Worm (Caenorhabditis elegans) whole organism, L1 larva: Measurements from ENCODE around the gene M05D6.1.
A peak's percentile ranks its signal among the peaks of the same experiment; 100 is the strongest.

Source experiments
- C16A3.4 ChIP-seq: fragments of 150-350 bp; optimal IDR thresholded peaks from 2 replicates; lab custom pipeline; 2014; ENCODE audit warnings: missing biosample characterization, missing genetic modification characterization
- C34B4.2 ChIP-seq: sonication (generic microtip); optimal IDR thresholded peaks from 2 replicates; lab custom pipeline; 2017; ENCODE audit warnings: mild to moderate bottlenecking, missing genetic modification characterization, missing compliant biosample characterization
- F16B12.6 ChIP-seq: fragments of 150-350 bp; optimal IDR thresholded peaks from 2 replicates; lab custom pipeline; 2014; ENCODE audit warnings: missing biosample characterization, missing genetic modification characterization
- Y116A8C.19 ChIP-seq: sonication (generic microtip); optimal IDR thresholded peaks from 2 replicates; lab custom pipeline; 2016; ENCODE audit warnings: missing compliant biosample characterization, missing genetic modification characterization, borderline replicate concordance
- aha-1 ChIP-seq: fragments of 150-350 bp; optimal IDR thresholded peaks from 2 replicates; lab custom pipeline; 2014; ENCODE audit warnings: missing biosample characterization, missing genetic modification characterization
- blmp-1 ChIP-seq: fragments of 150-350 bp; optimal IDR thresholded peaks from 2 replicates; lab custom pipeline; 2014; ENCODE audit warnings: missing biosample characterization, missing genetic modification characterization
- ceh-82 ChIP-seq, 3 experiments: fragments of 150-350 bp in 1 of 3; sonication (generic microtip) in 2 of 3; optimal IDR thresholded peaks; 2 replicates each; lab custom pipeline; 2014 to 2017; ENCODE audit warnings: missing biosample characterization in 3 of 3, missing genetic modification characterization in 3 of 3
- ceh-88 ChIP-seq: fragments of 200-800 bp; sonication (Bioruptor generic); IDR thresholded peaks from 2 replicates; pipeline ENCODE4 v1.3.6; 2022; ENCODE audit warnings: missing genetic modification characterization, missing compliant biosample characterization
- ceh-90 ChIP-seq: sonication (generic microtip); optimal IDR thresholded peaks from 2 replicates; lab custom pipeline; 2016; ENCODE audit warnings: missing genetic modification characterization, missing compliant biosample characterization
- dpl-1 ChIP-seq, 3 experiments: fragments of 150-350 bp in 2 of 3; sonication (generic microtip) in 1 of 3; optimal IDR thresholded peaks; 2 replicates each; lab custom pipeline; 2014 to 2017; ENCODE audit warnings: missing biosample characterization in 3 of 3, missing genetic modification characterization in 3 of 3, missing genetic modification reagents in 3 of 3
- efl-1 ChIP-seq, 4 experiments: fragments of 150-350 bp; optimal IDR thresholded peaks in 3 of 4; peaks in 1 of 4; 1 replicate in 1 of 4; 2 replicates in 3 of 4; lab custom pipeline; 2014; ENCODE audit warnings: missing biosample characterization in 2 of 4, missing genetic modification characterization in 2 of 4, missing genetic modification reagents in 2 of 4
- efl-3 ChIP-seq: fragments of 200-800 bp; sonication (Bioruptor generic); optimal IDR thresholded peaks from 2 replicates; lab custom pipeline; 2018; ENCODE audit warnings: mild to moderate bottlenecking, missing genetic modification characterization, missing compliant biosample characterization
- egl-13 ChIP-seq: sonication (generic microtip); optimal IDR thresholded peaks from 2 replicates; lab custom pipeline; 2016; ENCODE audit warnings: missing genotype, missing genetic modification reagents, missing genetic modification characterization, missing compliant biosample characterization
- ets-5 ChIP-seq: fragments of 200-800 bp; sonication (Bioruptor generic); IDR thresholded peaks from 2 replicates; pipeline ENCODE4 v1.3.6; 2022; ENCODE audit warnings: missing genetic modification characterization, missing compliant biosample characterization
- isw-1 ChIP-seq: fragments of 200-800 bp; sonication (Bioruptor generic); IDR thresholded peaks from 2 replicates; pipeline ENCODE4 v1.3.6; 2022; ENCODE audit warnings: missing genetic modification characterization, missing compliant biosample characterization
- lin-13 ChIP-seq: fragments of 150-350 bp; optimal IDR thresholded peaks from 2 replicates; lab custom pipeline; 2014; ENCODE audit warnings: missing biosample characterization, missing genetic modification reagents, missing genetic modification characterization
- lin-14 ChIP-seq: fragments of 200-800 bp; sonication (Bioruptor generic); optimal IDR thresholded peaks from 2 replicates; lab custom pipeline; 2018; ENCODE audit warnings: mild to moderate bottlenecking, missing genetic modification characterization, moderate library complexity, missing compliant biosample characterization
- lin-15B ChIP-seq: fragments of 150-350 bp; sonication (generic microtip); optimal IDR thresholded peaks from 3 replicates; lab custom pipeline; 2014; ENCODE audit warnings: missing biosample characterization, missing genetic modification characterization
- lin-35 ChIP-seq, 2 experiments: fragments of 150-350 bp; optimal IDR thresholded peaks; 2 replicates each; lab custom pipeline; 2014; ENCODE audit warnings: missing biosample characterization in 2 of 2, missing genetic modification characterization in 2 of 2, missing genetic modification reagents in 2 of 2
- lir-3 ChIP-seq: sonication (generic microtip); optimal IDR thresholded peaks from 2 replicates; lab custom pipeline; 2016; ENCODE audit warnings: mild to moderate bottlenecking, missing genetic modification characterization, moderate library complexity, missing compliant biosample characterization; ENCODE audit not compliant: poor library complexity
- lsy-2 ChIP-seq, 2 experiments: fragments of 150-350 bp; optimal IDR thresholded peaks; 2 replicates each; lab custom pipeline; 2014; ENCODE audit warnings: missing biosample characterization in 2 of 2, missing genetic modification characterization in 2 of 2
- mdl-1 ChIP-seq, 2 experiments: fragments of 150-350 bp; optimal IDR thresholded peaks; 2 replicates each; lab custom pipeline; 2014 to 2017; ENCODE audit warnings: missing biosample characterization in 2 of 2, missing genetic modification characterization in 2 of 2, inconsistent platforms in 1 of 2
- mef-2 ChIP-seq: fragments of 150-350 bp; optimal IDR thresholded peaks from 2 replicates; lab custom pipeline; 2014; ENCODE audit warnings: missing biosample characterization, missing genetic modification characterization
- nhr-19 ChIP-seq: fragments of 200-800 bp; sonication (Bioruptor generic); conservative IDR thresholded peaks from 2 replicates; pipeline ENCODE4 v1.3.6; 2022; ENCODE audit warnings: missing genetic modification characterization, missing compliant biosample characterization
- nhr-237 ChIP-seq: fragments of 150-350 bp; optimal IDR thresholded peaks from 2 replicates; lab custom pipeline; 2014; ENCODE audit warnings: missing biosample characterization, missing genetic modification characterization
- nhr-28 ChIP-seq: fragments of 150-350 bp; optimal IDR thresholded peaks from 2 replicates; lab custom pipeline; 2014; ENCODE audit warnings: missing biosample characterization, missing genetic modification characterization
- nhr-47 ChIP-seq: sonication (generic microtip); optimal IDR thresholded peaks from 2 replicates; lab custom pipeline; 2016; ENCODE audit warnings: mild to moderate bottlenecking, missing genetic modification characterization, moderate library complexity, missing compliant biosample characterization
- nhr-71 ChIP-seq: sonication (generic microtip); optimal IDR thresholded peaks from 2 replicates; lab custom pipeline; 2016; ENCODE audit warnings: mild to moderate bottlenecking, missing genetic modification characterization, moderate library complexity, missing compliant biosample characterization
- nhr-77 ChIP-seq: fragments of 150-350 bp; optimal IDR thresholded peaks from 2 replicates; lab custom pipeline; 2014; ENCODE audit warnings: missing biosample characterization, missing genetic modification characterization
- nhr-85 ChIP-seq: sonication (generic microtip); peaks from one replicate; lab custom pipeline; 2016; ENCODE audit warnings: missing genetic modification characterization, inconsistent platforms, missing compliant biosample characterization
- pax-3 ChIP-seq: fragments of 200-800 bp; sonication (Bioruptor generic); optimal IDR thresholded peaks from 2 replicates; lab custom pipeline; 2018; ENCODE audit warnings: mild to moderate bottlenecking, missing genetic modification characterization, moderate library complexity, missing compliant biosample characterization
- skn-1 ChIP-seq: fragments of 150-350 bp; optimal IDR thresholded peaks from 2 replicates; lab custom pipeline; 2014; ENCODE audit warnings: missing biosample characterization, missing genetic modification characterization
- sox-4 ChIP-seq: sonication (generic microtip); optimal IDR thresholded peaks from 2 replicates; lab custom pipeline; 2016; ENCODE audit warnings: missing genetic modification characterization, missing compliant biosample characterization
- unc-30 ChIP-seq: sonication (generic microtip); optimal IDR thresholded peaks from 2 replicates; lab custom pipeline; 2017; ENCODE audit warnings: missing biosample characterization, missing genetic modification characterization
- unc-62 ChIP-seq: fragments of 150-350 bp; optimal IDR thresholded peaks from 2 replicates; lab custom pipeline; 2014; ENCODE audit warnings: missing biosample characterization, missing genetic modification reagents, missing genetic modification characterization
- unc-98 ChIP-seq: fragments of 200-800 bp; sonication (Bioruptor generic); IDR thresholded peaks from 2 replicates; pipeline ENCODE4 v1.3.6; 2022; ENCODE audit warnings: missing genetic modification characterization, missing compliant biosample characterization
- vab-15 ChIP-seq: sonication (generic microtip); optimal IDR thresholded peaks from 2 replicates; lab custom pipeline; 2017; ENCODE audit warnings: missing genotype, mild to moderate bottlenecking, missing genetic modification characterization, missing compliant biosample characterization
- zip-4 ChIP-seq: fragments of 200-800 bp; sonication (Bioruptor generic); optimal IDR thresholded peaks from 2 replicates; lab custom pipeline; 2018; ENCODE audit warnings: mild to moderate bottlenecking, missing genetic modification characterization, moderate library complexity, missing compliant biosample characterization

The M05D6.1 gene

DNA sequence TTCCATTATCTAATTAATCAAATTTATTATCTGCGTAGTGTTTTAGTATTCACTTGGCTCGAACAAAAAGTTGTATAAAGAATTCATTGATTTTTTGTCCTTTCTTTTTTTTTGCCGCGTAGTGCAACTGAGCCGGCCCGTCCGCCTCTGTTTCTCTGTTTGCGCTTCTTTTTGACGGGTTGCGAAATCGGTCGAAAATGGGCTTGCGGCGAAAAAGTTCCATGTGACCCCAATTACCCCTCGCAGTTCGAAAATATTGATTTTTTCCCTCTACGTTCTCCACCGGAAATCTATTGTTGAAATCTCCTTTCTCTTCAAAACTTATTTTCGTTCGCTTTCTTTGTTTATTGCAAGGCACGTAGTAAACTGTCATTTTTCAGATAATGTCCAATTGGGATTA is 17.8 kb downstream of the M05D6.1 start, which contains the start of gene zyg-9:
Gene zyg-9 (plus strand): TSS at position 381 of the 400 bp plus-strand sequence.
- TF ChIP-seq efl-1 (optimal IDR thresholded peaks at IDR 0.05; lab: Kevin White, UChicago) (no peak), efl-1 (GFP tag; optimal IDR thresholded peaks at IDR 0.05 in 1 of 2; lab: Kevin White, UChicago) (peak; percentile 19 to 57), lir-3 (tag; lab: Kevin White, UChicago) (no peak), skn-1 (peak; percentile 50), nhr-47 (tag; lab: Kevin White, UChicago) (peak; percentile 2), blmp-1 (peak; percentile 1), mef-2 (tag; lab: Kevin White, UChicago) (no peak), pax-3 (tag; lab: Kevin White, UChicago) (no peak), nhr-19 (no peak), ceh-82 (tag; optimal IDR thresholded peaks at IDR 0.05; lab: Kevin White, UChicago) (peak in 1 of 3 experiments; percentile 32), C16A3.4 (tag; lab: Kevin White, UChicago) (no peak), nhr-71 (peak; percentile 14), nhr-77 (tag; lab: Kevin White, UChicago) (no peak), zip-4 (GFP tag; lab: Kevin White, UChicago) (peak; percentile 70), lsy-2 (tag; optimal IDR thresholded peaks at IDR 0.05; lab: Kevin White, UChicago) (peak in 1 of 2 experiments; percentile 33), Y116A8C.19 (tag; lab: Kevin White, UChicago) (no peak), mdl-1 (tag; optimal IDR thresholded peaks at IDR 0.05; lab: Kevin White, UChicago) (peak in 1 of 2 experiments; percentile 25), lin-14 (GFP tag; lab: Kevin White, UChicago) (peak; percentile 55), nhr-85 (tag; lab: Kevin White, UChicago) (peak; percentile 48), F16B12.6 (tag; lab: Kevin White, UChicago) (peak; percentile 48)

DNA sequence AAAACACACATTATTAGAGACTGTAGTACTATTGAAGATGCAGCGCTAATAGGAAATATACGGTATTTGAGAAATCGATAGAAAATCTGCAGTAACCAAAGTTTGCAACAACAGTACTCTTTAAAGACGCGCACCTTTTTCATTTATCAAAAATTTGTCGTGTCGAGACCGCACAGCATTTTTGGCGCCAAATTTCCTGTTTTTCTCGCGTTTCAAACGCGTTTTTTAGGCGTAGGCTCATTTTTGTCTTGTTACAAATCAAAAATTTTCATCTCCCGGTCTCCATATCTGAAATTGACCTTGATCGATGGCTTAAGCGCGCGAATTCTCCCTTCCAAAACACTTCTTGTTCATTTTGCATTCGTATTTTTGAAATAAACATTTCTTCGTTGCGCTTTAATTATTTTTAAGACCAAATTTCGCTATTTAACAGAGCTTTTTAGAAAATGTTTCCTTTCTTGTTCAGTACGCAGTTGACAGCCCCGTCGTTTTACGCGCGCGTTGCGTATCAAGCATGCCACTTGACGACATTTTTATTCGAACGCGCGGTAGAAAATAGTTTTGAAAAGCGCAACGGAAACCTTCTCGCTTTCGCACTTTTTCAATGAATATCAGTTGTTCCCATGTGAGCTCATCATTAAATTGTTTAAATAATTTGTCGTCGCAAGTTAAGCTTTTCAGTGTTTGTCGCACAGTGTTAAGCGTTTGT is 18.4 kb downstream of the M05D6.1 start:
- TF ChIP-seq F16B12.6 (tag; lab: Kevin White, UChicago) (peak; percentile 60), ceh-88 (GFP tag; lab: Robert Waterston, UW) (no peak), nhr-28 (tag; lab: Kevin White, UChicago) (no peak), efl-3 (GFP tag; lab: Kevin White, UChicago) (no peak), ets-5 (GFP tag; lab: Robert Waterston, UW) (no peak), unc-98 (GFP tag; lab: Robert Waterston, UW) (no peak), C34B4.2 (tag; lab: Kevin White, UChicago) (no peak), nhr-47 (tag; lab: Kevin White, UChicago) (no peak), sox-4 (tag; lab: Kevin White, UChicago) (no peak), unc-30 (tag; lab: Kevin White, UChicago) (no peak), mdl-1 (tag; optimal IDR thresholded peaks at IDR 0.05; lab: Kevin White, UChicago) (no peak), C16A3.4 (tag; lab: Kevin White, UChicago) (no peak), nhr-71 (no peak), egl-13 (tag; lab: Kevin White, UChicago) (no peak), lin-13 (GFP tag; lab: Kevin White, UChicago) (no peak), unc-62 (GFP tag; lab: Kevin White, UChicago) (no peak), efl-1 (optimal IDR thresholded peaks at IDR 0.05; lab: Kevin White, UChicago) (peak; percentile 13 to 27), efl-1 (GFP tag; optimal IDR thresholded peaks at IDR 0.05 in 1 of 2; lab: Kevin White, UChicago) (peak; percentile 28 to 41), vab-15 (tag; lab: Kevin White, UChicago) (no peak), dpl-1 (GFP tag; optimal IDR thresholded peaks at IDR 0.05; lab: Kevin White, UChicago) (peak in 2 of 3 experiments; percentile 6 to 59), isw-1 (GFP tag; lab: Robert Waterston, UW) (no peak), nhr-237 (tag; lab: Kevin White, UChicago) (no peak), aha-1 (tag; lab: Kevin White, UChicago) (no peak), lin-35 (GFP tag; optimal IDR thresholded peaks at IDR 0.05; lab: Kevin White, UChicago) (peak; percentile 13 to 55), lin-15B (tag; lab: Kevin White, UChicago) (no peak), ceh-90 (tag; lab: Kevin White, UChicago) (no peak)
